Worm (Caenorhabditis elegans): ENCODE results near the gene Y54F10AM.6.

DNA sequence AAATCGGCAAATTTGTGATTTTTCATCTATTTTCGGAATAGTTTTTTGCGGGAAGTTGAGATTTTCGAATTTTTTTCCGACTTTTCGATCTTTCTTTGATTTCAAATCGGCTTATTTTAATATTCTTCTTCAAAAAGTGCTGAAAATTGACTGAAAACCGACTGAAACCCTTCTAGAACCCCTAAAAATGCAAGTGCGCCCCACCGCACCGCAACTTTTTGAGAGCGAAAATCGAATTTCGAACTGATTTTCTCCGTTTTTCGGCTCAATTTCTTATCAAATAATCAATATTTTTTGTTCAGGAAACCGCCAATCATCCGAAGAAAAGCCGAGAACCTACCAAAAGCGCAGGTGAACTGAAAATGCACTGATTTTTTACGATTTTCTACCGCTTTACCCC lies 31.3 kb upstream of the Y54F10AM.6 start:
- TF ChIP-seq dao-5 (tag; optimal IDR thresholded peaks at IDR 0.05) (no peak), him-1 (tag; optimal IDR thresholded peaks at IDR 0.05) (no peak)

Data from whole organism, L4/young adult.